Fruit fly (Drosophila melanogaster) whole organism, embryonic: Measurements from ENCODE around the gene CG46310.

Experiments used
- ATbp ChIP-seq: fragments of 200-800 bp; sonication (Bioruptor generic); optimal IDR thresholded peaks from 2 replicates; lab custom pipeline; 2017; ENCODE audit warnings: missing biosample characterization, mild to moderate bottlenecking, missing genetic modification characterization, missing genetic modification reagents
- Ada2b ChIP-seq: fragments of 200-800 bp; sonication (Bioruptor generic); IDR thresholded peaks from 2 replicates; pipeline ENCODE4 v1.3.6; 2022; ENCODE audit warnings: missing biosample characterization, missing genetic modification characterization
- B-H1 ChIP-seq: fragments of 200-800 bp; sonication (Bioruptor generic); IDR thresholded peaks from 3 replicates; pipeline ENCODE4 v1.3.6; 2022; ENCODE audit warnings: missing biosample characterization, missing genetic modification characterization
- C15 ChIP-seq: fragments of 200-800 bp; sonication (Bioruptor generic); IDR thresholded peaks from 3 replicates; pipeline ENCODE4 v1.3.6; 2022; ENCODE audit warnings: missing biosample characterization, missing genetic modification characterization
- CG10959 ChIP-seq: fragments of 200-800 bp; sonication (Bioruptor generic); IDR thresholded peaks from 2 replicates; pipeline ENCODE4 v1.3.6; 2022; ENCODE audit warnings: missing biosample characterization, missing genetic modification characterization
- CG11696 ChIP-seq: fragments of 200-800 bp; sonication (Bioruptor generic); IDR thresholded peaks from 2 replicates; pipeline ENCODE4 v1.3.6; 2022; ENCODE audit warnings: missing biosample characterization, missing genetic modification characterization
- CG11723 ChIP-seq: fragments of 200-800 bp; sonication (Bioruptor generic); optimal IDR thresholded peaks from 2 replicates; lab custom pipeline; 2017; ENCODE audit warnings: missing biosample characterization, mild to moderate bottlenecking, missing genetic modification characterization
- CG12155 ChIP-seq: fragments of 200-800 bp; sonication (Bioruptor generic); optimal IDR thresholded peaks from 3 replicates; lab custom pipeline; 2016; ENCODE audit warnings: missing biosample characterization, missing genetic modification characterization
- CG12391 ChIP-seq: fragments of 200-800 bp; sonication (Bioruptor generic); optimal IDR thresholded peaks from 3 replicates; lab custom pipeline; 2018; ENCODE audit warnings: missing biosample characterization, mild to moderate bottlenecking, missing genetic modification characterization, moderate library complexity
- CG12659 ChIP-seq: fragments of 200-800 bp; sonication (Bioruptor generic); optimal IDR thresholded peaks from 3 replicates; lab custom pipeline; 2017; ENCODE audit warnings: mild to moderate bottlenecking, missing biosample characterization, missing genetic modification reagents, missing genetic modification characterization
- CG14441 ChIP-seq: fragments of 200-800 bp; sonication (Bioruptor generic); IDR thresholded peaks from 2 replicates; pipeline ENCODE4 v1.3.6; 2022; ENCODE audit warnings: missing biosample characterization, missing genetic modification characterization
- CG14710 ChIP-seq: fragments of 200-800 bp; sonication (Bioruptor generic); optimal IDR thresholded peaks from 3 replicates; lab custom pipeline; 2019; ENCODE audit warnings: missing biosample characterization, mild to moderate bottlenecking, missing genetic modification characterization, moderate library complexity
- CG15514 ChIP-seq: fragments of 200-800 bp; sonication (Bioruptor generic); optimal IDR thresholded peaks from 3 replicates; lab custom pipeline; 2017; ENCODE audit warnings: missing biosample characterization, missing genetic modification characterization, mild to moderate bottlenecking, moderate library complexity, missing genetic modification reagents
- CG15601 ChIP-seq: fragments of 200-800 bp; sonication (Bioruptor generic); optimal IDR thresholded peaks from 3 replicates; lab custom pipeline; 2019; ENCODE audit warnings: missing biosample characterization, mild to moderate bottlenecking, missing genetic modification characterization, moderate library complexity
- CG17829 ChIP-seq: fragments of 200-800 bp; optimal IDR thresholded peaks from 2 replicates; lab custom pipeline; 2019; ENCODE audit warnings: missing biosample characterization, mild to moderate bottlenecking, missing genetic modification characterization, moderate library complexity
- CG30431 ChIP-seq: fragments of 200-800 bp; sonication (Bioruptor generic); optimal IDR thresholded peaks from 2 replicates; lab custom pipeline; 2017; ENCODE audit warnings: missing biosample characterization, missing genetic modification characterization
- CG33213 ChIP-seq: fragments of 200-800 bp; sonication (Bioruptor generic); optimal IDR thresholded peaks from 3 replicates; lab custom pipeline; 2016; ENCODE audit warnings: missing biosample characterization, missing genetic modification characterization
- CG33557 ChIP-seq: fragments of 200-800 bp; sonication (Bioruptor generic); optimal IDR thresholded peaks from 2 replicates; lab custom pipeline; 2019; ENCODE audit warnings: missing biosample characterization, mild to moderate bottlenecking, missing genetic modification characterization, moderate library complexity
- CG6689 ChIP-seq: fragments of 200-800 bp; sonication (Bioruptor generic); IDR thresholded peaks from 2 replicates; pipeline ENCODE4 v1.3.6; 2022; ENCODE audit warnings: missing biosample characterization, missing genetic modification characterization
- CG6791 ChIP-seq: fragments of 200-800 bp; sonication (Bioruptor generic); IDR thresholded peaks from 3 replicates; pipeline ENCODE4 v1.3.6; 2022; ENCODE audit warnings: missing biosample characterization, missing genetic modification characterization; ENCODE audit not compliant: partially characterized antibody
- CG7839 ChIP-seq: fragments of 200-800 bp; sonication (Bioruptor generic); optimal IDR thresholded peaks from 3 replicates; lab custom pipeline; 2018; ENCODE audit warnings: missing biosample characterization, mild to moderate bottlenecking, missing genetic modification characterization, moderate library complexity
- CG8281 ChIP-seq: fragments of 200-800 bp; sonication (Bioruptor generic); optimal IDR thresholded peaks from 2 replicates; lab custom pipeline; 2018; ENCODE audit warnings: missing biosample characterization, mild to moderate bottlenecking, missing genetic modification characterization, moderate library complexity
- CG9876 ChIP-seq: fragments of 200-800 bp; sonication (Bioruptor generic); optimal IDR thresholded peaks from 2 replicates; lab custom pipeline; 2016; ENCODE audit warnings: missing biosample characterization, missing genetic modification characterization
- CG9932 ChIP-seq: fragments of 200-800 bp; sonication (Bioruptor generic); IDR thresholded peaks from 2 replicates; pipeline ENCODE4 v1.3.6; 2022; ENCODE audit warnings: missing biosample characterization, missing genetic modification characterization
- CTCF ChIP-seq: fragments of 200-800 bp; sonication (Bioruptor generic); optimal IDR thresholded peaks from 2 replicates; lab custom pipeline; 2017; ENCODE audit warnings: missing biosample characterization, mild to moderate bottlenecking, missing genetic modification characterization, moderate library complexity
- Dll ChIP-seq: fragments of 200-800 bp; sonication (Bioruptor generic); IDR thresholded peaks from 4 replicates; pipeline ENCODE4 v1.3.6; 2022; ENCODE audit warnings: missing biosample characterization, missing genetic modification characterization; ENCODE audit not compliant: partially characterized antibody
- Elba2 ChIP-seq: fragments of 200-800 bp; sonication (Bioruptor generic); optimal IDR thresholded peaks from 3 replicates; lab custom pipeline; 2016; ENCODE audit warnings: missing biosample characterization, missing genetic modification characterization
- Ets65A ChIP-seq: fragments of 200-800 bp; sonication (Bioruptor generic); peaks from one replicate; lab custom pipeline; 2016; ENCODE audit warnings: missing biosample characterization, missing genetic modification characterization
- Hey ChIP-seq: fragments of 200-800 bp; sonication (Bioruptor generic); optimal IDR thresholded peaks from 3 replicates; lab custom pipeline; 2018; ENCODE audit warnings: missing biosample characterization, mild to moderate bottlenecking, missing genetic modification characterization
- Hmr ChIP-seq: fragments of 200-800 bp; sonication (Bioruptor generic); optimal IDR thresholded peaks from 3 replicates; lab custom pipeline; 2017; ENCODE audit warnings: mild to moderate bottlenecking, missing biosample characterization, missing genetic modification reagents, missing genetic modification characterization
- Lhr ChIP-seq: fragments of 200-800 bp; sonication (Bioruptor generic); optimal IDR thresholded peaks from 3 replicates; lab custom pipeline; 2017; ENCODE audit warnings: mild to moderate bottlenecking, missing biosample characterization, missing genetic modification reagents, missing genetic modification characterization
- Lpt ChIP-seq: fragments of >200 bp; optimal IDR thresholded peaks from 2 replicates; lab custom pipeline; 2018; ENCODE audit warnings: missing biosample characterization, missing genetic modification characterization
- Myb ChIP-seq: fragments of 200-800 bp; sonication (Bioruptor generic); optimal IDR thresholded peaks from 2 replicates; lab custom pipeline; 2016; ENCODE audit warnings: missing biosample characterization, missing genetic modification characterization
- NK7.1 ChIP-seq: fragments of 200-800 bp; sonication (Bioruptor generic); optimal IDR thresholded peaks from 3 replicates; lab custom pipeline; 2016; ENCODE audit warnings: missing biosample characterization, missing genetic modification characterization
- Oaz ChIP-seq: fragments of 200-800 bp; sonication (Bioruptor generic); IDR thresholded peaks from 2 replicates; pipeline ENCODE4 v1.3.6; 2022; ENCODE audit warnings: missing biosample characterization, missing genetic modification characterization
- Ravus ChIP-seq: fragments of 200-800 bp; sonication (Bioruptor generic); IDR thresholded peaks from 2 replicates; pipeline ENCODE4 v1.3.6; 2022; ENCODE audit warnings: missing biosample characterization, missing genetic modification characterization
- Xbp1 ChIP-seq: fragments of 200-800 bp; sonication (Bioruptor generic); optimal IDR thresholded peaks from 3 replicates; lab custom pipeline; 2016; ENCODE audit warnings: missing biosample characterization, mild to moderate bottlenecking, missing genetic modification characterization
- ap ChIP-seq: fragments of 200-800 bp; sonication (Bioruptor generic); IDR thresholded peaks from 2 replicates; pipeline ENCODE4 v1.3.6; 2022; ENCODE audit warnings: missing biosample characterization, missing genetic modification characterization
- dmrt11E ChIP-seq: fragments of 200-800 bp; sonication (Bioruptor generic); optimal IDR thresholded peaks from 3 replicates; lab custom pipeline; 2018; ENCODE audit warnings: missing biosample characterization, mild to moderate bottlenecking, missing genetic modification characterization, moderate library complexity
- dmrt99B ChIP-seq: fragments of 200-800 bp; sonication (Bioruptor generic); optimal IDR thresholded peaks from 2 replicates; lab custom pipeline; 2018; ENCODE audit warnings: missing biosample characterization, mild to moderate bottlenecking, missing genetic modification characterization, moderate library complexity
- dpn ChIP-seq, 2 experiments: fragments of 200-800 bp; sonication (Bioruptor generic); optimal IDR thresholded peaks; 3 replicates each; lab custom pipeline; 2016; ENCODE audit warnings: missing biosample characterization in 2 of 2, missing genetic modification characterization in 2 of 2
- ems ChIP-seq: fragments of 200-800 bp; sonication (Bioruptor generic); optimal IDR thresholded peaks from 3 replicates; lab custom pipeline; 2016; ENCODE audit warnings: missing biosample characterization, missing genetic modification characterization
- h ChIP-seq: fragments of >200 bp; optimal IDR thresholded peaks from 2 replicates; lab custom pipeline; 2017
- hkb ChIP-seq, 2 experiments: fragments of 200-800 bp in 1 of 2; fragments of >200 bp in 1 of 2; sonication (Bioruptor generic) in 1 of 2; IDR thresholded peaks in 1 of 2; optimal IDR thresholded peaks in 1 of 2; 2 replicates each; pipeline versions ENCODE4 v1.3.6 to Lab custom; 2017 to 2022; ENCODE audit warnings: missing biosample characterization in 1 of 2, missing genetic modification characterization in 1 of 2
- pita ChIP-seq: fragments of 200-800 bp; sonication (Bioruptor generic); optimal IDR thresholded peaks from 2 replicates; lab custom pipeline; 2017; ENCODE audit warnings: missing biosample characterization, mild to moderate bottlenecking, missing genetic modification characterization
- pros ChIP-seq: fragments of 200-800 bp; sonication (Bioruptor generic); optimal IDR thresholded peaks from 3 replicates; lab custom pipeline; 2019; ENCODE audit warnings: missing biosample characterization, mild to moderate bottlenecking, missing genetic modification characterization, moderate library complexity
- ro ChIP-seq: fragments of 200-800 bp; sonication (Bioruptor generic); IDR thresholded peaks from 2 replicates; pipeline ENCODE4 v1.3.6; 2022; ENCODE audit warnings: missing biosample characterization, missing genetic modification characterization
- sens ChIP-seq: fragments of 200-800 bp; sonication (Bioruptor generic); peaks from one replicate; lab custom pipeline; 2016; ENCODE audit warnings: missing biosample characterization, missing genetic modification characterization
- slbo ChIP-seq: fragments of 200-800 bp; sonication (Bioruptor generic); IDR thresholded peaks from 2 replicates; pipeline ENCODE4 v1.3.6; 2022; ENCODE audit warnings: missing biosample characterization, missing genetic modification characterization
- toy ChIP-seq: fragments of 200-800 bp; sonication (Bioruptor generic); IDR thresholded peaks from 2 replicates; pipeline ENCODE4 v1.3.6; 2022; ENCODE audit warnings: missing biosample characterization, missing genetic modification characterization
- unpg ChIP-seq: fragments of 200-800 bp; sonication (Bioruptor generic); optimal IDR thresholded peaks from 3 replicates; lab custom pipeline; 2018; ENCODE audit warnings: missing biosample characterization, mild to moderate bottlenecking, missing genetic modification characterization, moderate library complexity

CG46310 gene

dm6 chr3R:23159289-23159956, 14.2 kb upstream of the CG46310 start, which contains the start of gene VhaAC39-2 (continued):
- TF ChIP-seq CG9876 (GFP tag; lab: Kevin White, UChicago) (no peak), dmrt11E (tag; lab: Kevin White, UChicago) (peak; percentile 21), Lpt (GFP tag; lab: Kevin White, UChicago) (no peak), CG15601 (tag; lab: Kevin White, UChicago) (no peak), CG6689 (no peak), Oaz (GFP tag; lab: Robert Waterston, UW) (no peak), Ets65A (peak; percentile 22), CG10959 (GFP tag; lab: Robert Waterston, UW) (0 out of 2 replicates have a peak, but pooled peaks have one; percentile 24), ap (GFP tag; lab: Robert Waterston, UW) (no peak), CG12155 (no peak), B-H1 (GFP tag; lab: Robert Waterston, UW) (no peak), sens (GFP tag; lab: Kevin White, UChicago) (no peak), CG12391 (peak; percentile 22), CG9932 (GFP tag; lab: Robert Waterston, UW) (peak; percentile 46; the same call in 1 of the 2 replicates), CG14441 (GFP tag; lab: Robert Waterston, UW) (no peak), dmrt99B (tag; lab: Kevin White, UChicago) (no peak), Hmr (GFP tag; lab: Kevin White, UChicago) (peak; percentile 24), CG6791 (no peak), Lhr (peak; percentile 55), Ravus (GFP tag; lab: Robert Waterston, UW) (no peak), slbo (peak; percentile 55), CG14710 (tag; lab: Kevin White, UChicago) (no peak), CG11696 (GFP tag; lab: Robert Waterston, UW) (no peak), h (lab: Kevin White, UChicago) (no peak), NK7.1 (GFP tag; lab: Kevin White, UChicago) (no peak), CTCF (GFP tag; lab: Kevin White, UChicago) (peak; percentile 95), Ada2b (GFP tag; lab: Robert Waterston, UW) (no peak), unpg (GFP tag; lab: Kevin White, UChicago) (no peak), Elba2 (GFP tag; lab: Kevin White, UChicago) (no peak), CG8281 (no peak), CG17829 (tag; lab: Kevin White, UChicago) (peak; percentile 10), CG12659 (GFP tag; lab: Kevin White, UChicago) (no peak), CG15514 (GFP tag; lab: Kevin White, UChicago) (peak; percentile 6), pita (GFP tag; lab: Kevin White, UChicago) (peak; percentile 9), C15 (no peak), Xbp1 (GFP tag; lab: Kevin White, UChicago) (peak; percentile 16), CG11723 (GFP tag; lab: Kevin White, UChicago) (no peak), dpn (GFP tag; optimal IDR thresholded peaks at IDR 0.05; lab: Kevin White, UChicago) (peak in 1 of 2 experiments; percentile 15), Myb (GFP tag; lab: Kevin White, UChicago) (peak; percentile 88), toy (no peak), Hey (tag; lab: Kevin White, UChicago) (no peak), CG33557 (GFP tag; lab: Kevin White, UChicago) (peak; percentile 13), ATbp (no peak), CG7839 (tag; lab: Kevin White, UChicago) (peak; percentile 3), ems (GFP tag; lab: Kevin White, UChicago) (no peak), pros (GFP tag; lab: Kevin White, UChicago) (no peak), Dll (no peak), CG33213 (GFP tag; lab: Kevin White, UChicago) (no peak), ro (GFP tag; lab: Robert Waterston, UW) (no peak), CG30431 (GFP tag; lab: Kevin White, UChicago) (no peak), hkb (optimal IDR thresholded peaks at IDR 0.05; lab: Kevin White, UChicago) (no peak), hkb (GFP tag; IDR thresholded peaks at IDR 0.05; lab: Robert Waterston, UW) (no peak)
